Worm (Caenorhabditis elegans): ENCODE measurements around the gene tpa-1.
A peak's percentile ranks its signal among the peaks of the same experiment; 100 is the strongest.
"Not testable (repeated sequence)": the region's sequence is repeated elsewhere in the genome, so short reads cannot be mapped to it uniquely, and the experiment has no call there.

tpa-1 gene

ce11 chrIV:51219-51618 is 40.6 kb upstream of the tpa-1 start (continued):
- peak; percentile 26 for TF ChIP-seq elt-2 (tag; optimal IDR thresholded peaks at IDR 0.05)
- TF ChIP-seq snpc-4 (tag; optimal IDR thresholded peaks at IDR 0.05): peak; percentile 55
- TF ChIP-seq xbp-1 (tag; optimal IDR thresholded peaks at IDR 0.05): peak; percentile 10
- TF ChIP-seq ztf-4 (tag; optimal IDR thresholded peaks at IDR 0.05): peak; percentile 29

DNA sequence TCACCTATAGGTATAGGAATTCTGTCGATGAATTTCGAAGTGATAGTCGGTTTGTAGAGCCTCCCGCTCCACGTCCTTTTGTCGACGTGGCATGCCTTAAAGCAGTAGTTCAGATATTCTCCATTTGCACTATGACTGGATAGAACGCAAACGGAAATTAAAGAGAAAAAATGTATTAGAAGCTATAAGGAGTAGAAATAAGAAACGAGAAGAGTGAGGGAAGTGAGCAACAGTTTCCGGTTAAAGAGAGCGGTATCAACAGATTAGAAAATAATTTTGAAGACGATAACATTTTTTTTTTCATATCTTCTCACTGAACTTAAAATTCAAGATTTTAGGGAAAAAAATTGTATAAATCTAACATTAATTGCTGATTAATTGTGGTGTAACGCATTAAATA is 38.2 kb upstream of the tpa-1 start, which contains the start of gene T05C7.4:
TSS of gene T05C7.4 (minus strand) at position 101 of the 400 bp plus-strand sequence.
- TF ChIP-seq lsy-2 (tag; optimal IDR thresholded peaks at IDR 0.05) (no peak), hlh-17 (GFP tag; optimal IDR thresholded peaks at IDR 0.05; ENCODE audit: borderline replicate concordance) (no peak), zip-4 (GFP tag; optimal IDR thresholded peaks at IDR 0.05) (no peak), fkh-4 (tag; optimal IDR thresholded peaks at IDR 0.05; ENCODE audit: borderline replicate concordance) (no peak), egl-13 (tag; optimal IDR thresholded peaks at IDR 0.05) (no peak), jun-1 (tag; optimal IDR thresholded peaks at IDR 0.05) (no peak)

ce11 chrIV:58818-59217 is 33.0 kb upstream of the tpa-1 start, which contains the start of gene T05C7.5:
Gene T05C7.5 (minus strand): TSS chrIV:58918.
- TF ChIP-seq C34B4.2 (tag; optimal IDR thresholded peaks at IDR 0.05) (no peak), nhr-77 (tag; optimal IDR thresholded peaks at IDR 0.05) (no peak), elt-3 (tag; optimal IDR thresholded peaks at IDR 0.05) (no peak), pqm-1 (tag; optimal IDR thresholded peaks at IDR 0.05) (no peak)

- TF ChIP-seq lin-15B, nhr-11, mep-1 (tag; optimal IDR thresholded peaks at IDR 0.05): not testable (repeated sequence)
Observed at ce11 chrIV:61448-61847, 30.3 kb upstream of the tpa-1 start, which contains the start of gene T05C7.7. Gene T05C7.7 (plus strand): TSS chrIV:61748.

DNA sequence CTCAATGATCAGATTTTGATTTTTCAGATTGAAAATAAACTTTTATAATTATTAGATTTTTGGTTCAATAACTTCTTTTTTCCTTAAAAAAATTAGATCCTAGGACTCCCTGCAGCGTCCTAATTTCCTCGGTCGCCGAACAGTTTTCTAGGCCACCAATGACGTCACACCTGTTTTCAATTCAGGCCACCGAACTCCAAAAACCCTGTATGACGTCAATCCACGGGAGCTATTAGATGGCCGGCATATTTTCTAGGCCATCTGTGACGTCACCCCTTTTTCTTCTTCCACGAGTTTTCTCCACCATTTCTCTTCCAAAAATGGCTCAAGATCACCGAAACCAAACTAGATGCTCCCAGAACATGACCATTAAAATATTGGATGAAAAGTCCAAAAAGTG is 20.5 kb upstream of the tpa-1 start:
- TF ChIP-seq hlh-4 (tag; optimal IDR thresholded peaks at IDR 0.05): no peak
- TF ChIP-seq fkh-8 (tag; optimal IDR thresholded peaks at IDR 0.05): no peak
- no peak for TF ChIP-seq fkh-10 (GFP tag; optimal IDR thresholded peaks at IDR 0.05)
- TF ChIP-seq efl-1 (optimal IDR thresholded peaks at IDR 0.05): no peak
- peak in 1 of 2 experiments; percentile 3 for TF ChIP-seq efl-1 (GFP tag; optimal IDR thresholded peaks at IDR 0.05 in 1 of 2)

ce11 chrIV:73175-73574 is 18.6 kb upstream of the tpa-1 start:
- TF ChIP-seq elt-3 (tag; optimal IDR thresholded peaks at IDR 0.05) (no peak), lir-3 (tag; optimal IDR thresholded peaks at IDR 0.05; ENCODE audit: poor library complexity) (no peak), fkh-8 (tag; optimal IDR thresholded peaks at IDR 0.05) (no peak), zip-4 (GFP tag; optimal IDR thresholded peaks at IDR 0.05) (no peak), sox-4 (tag; optimal IDR thresholded peaks at IDR 0.05) (peak; percentile 33), aha-1 (tag; optimal IDR thresholded peaks at IDR 0.05) (no peak), ztf-4 (tag; optimal IDR thresholded peaks at IDR 0.05) (no peak), hlh-17 (GFP tag; optimal IDR thresholded peaks at IDR 0.05; ENCODE audit: borderline replicate concordance) (no peak), dsc-1 (tag; optimal IDR thresholded peaks at IDR 0.05) (peak; percentile 91), nhr-11 (tag; optimal IDR thresholded peaks at IDR 0.05) (no peak), mep-1 (tag; optimal IDR thresholded peaks at IDR 0.05) (no peak), efl-3 (GFP tag; optimal IDR thresholded peaks at IDR 0.05) (no peak), unc-98 (GFP tag; IDR thresholded peaks at IDR 0.05) (no peak), xbp-1 (tag; optimal IDR thresholded peaks at IDR 0.05) (no peak), tbx-2 (tag; optimal IDR thresholded peaks at IDR 0.05) (no peak)

DNA sequence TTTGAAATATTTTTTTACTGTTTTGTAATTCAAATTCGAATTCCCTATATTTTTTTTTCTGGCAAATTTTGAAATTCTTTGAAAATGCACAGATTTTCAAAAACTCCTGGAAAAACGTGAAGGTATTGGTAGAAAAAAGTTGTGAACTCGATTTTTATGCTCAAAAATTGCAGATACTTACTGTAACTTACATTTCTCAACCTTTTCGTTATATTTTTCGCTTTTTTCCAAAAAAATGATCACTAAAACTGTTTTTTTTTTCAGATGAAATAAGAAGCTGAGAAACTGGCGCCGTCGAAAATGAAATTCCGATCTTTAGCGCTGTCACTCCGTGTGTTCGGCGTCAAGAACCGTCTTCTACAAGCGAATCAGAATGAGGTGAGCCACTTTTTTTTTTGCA is 15.7 kb upstream of the tpa-1 start, which contains the start of gene T05C7.8:
TSS of gene T05C7.8 (plus strand) at position 301 of the 400 bp plus-strand sequence.
- TF ChIP-seq pax-3 (tag; optimal IDR thresholded peaks at IDR 0.05): no peak

All from whole organism, L1 larva.